Fruit fly (Drosophila melanogaster): ENCODE results near the gene Pis.

DNA sequence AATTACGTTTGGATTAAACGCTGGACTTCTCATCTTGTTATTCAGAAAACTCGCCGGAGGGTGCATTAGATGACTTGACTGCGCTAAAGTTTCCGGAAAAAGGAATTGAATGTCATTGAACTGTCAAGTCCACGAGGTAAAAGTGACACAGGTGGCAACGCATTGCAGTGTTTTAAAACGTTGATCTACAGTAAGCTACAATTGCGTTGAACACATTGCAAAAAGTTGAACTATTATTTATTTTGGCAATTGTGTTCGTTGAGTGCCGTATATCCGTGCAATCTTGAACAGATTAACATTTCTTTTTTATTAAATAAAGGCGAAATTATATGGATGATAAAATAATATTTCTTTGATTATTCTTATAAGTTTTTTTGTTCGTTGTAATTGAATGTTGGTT, 14.8 kb downstream of the Pis start, which contains the start of gene CG15599:
- TF ChIP-seq topi (GFP tag; optimal IDR thresholded peaks at IDR 0.05) (no peak), Hr4 (GFP tag; optimal IDR thresholded peaks at IDR 0.05) (no peak), CG3919 (GFP tag; optimal IDR thresholded peaks at IDR 0.05) (no peak), dsx (GFP tag; optimal IDR thresholded peaks at IDR 0.05; ENCODE audit: poor library complexity, severe bottlenecking) (no peak), Ets21C (GFP tag; optimal IDR thresholded peaks at IDR 0.05) (no peak), cyc (GFP tag; optimal IDR thresholded peaks at IDR 0.05) (no peak), CG6163 (GFP tag; IDR thresholded peaks at IDR 0.05) (no peak), CG34406 (GFP tag; optimal IDR thresholded peaks at IDR 0.05) (no peak), lz (GFP tag; optimal IDR thresholded peaks at IDR 0.05) (no peak)
